Worm (Caenorhabditis elegans) whole organism, mixed stage, embryonic: ENCODE results near the gene T19H12.15.

ENCODE experiments used
- ces-1 ChIP-seq: fragments of 150-350 bp; optimal IDR thresholded peaks from 2 replicates; lab custom pipeline; 2014; ENCODE audit warnings: missing biosample characterization, missing genetic modification reagents, missing genetic modification characterization
- lsy-2 ChIP-seq: fragments of 150-350 bp; optimal IDR thresholded peaks from 2 replicates; lab custom pipeline; 2014; ENCODE audit warnings: missing biosample characterization, missing genetic modification characterization
- mls-2 ChIP-seq: sonication (generic microtip); optimal IDR thresholded peaks from 2 replicates; lab custom pipeline; 2016; ENCODE audit warnings: mild to moderate bottlenecking, missing genetic modification characterization, moderate library complexity, missing compliant biosample characterization
- nhr-237 ChIP-seq: fragments of 150-350 bp; optimal IDR thresholded peaks from 2 replicates; lab custom pipeline; 2014; ENCODE audit warnings: missing biosample characterization, missing genetic modification characterization
- unc-62 ChIP-seq: fragments of 150-350 bp; optimal IDR thresholded peaks from 2 replicates; lab custom pipeline; 2014; ENCODE audit warnings: missing biosample characterization, missing genetic modification reagents, missing genetic modification characterization

- TF ChIP-seq unc-62 (no peak), nhr-237 (tag; lab: Kevin White, UChicago) (no peak), lsy-2 (no peak), mls-2 (tag; lab: Kevin White, UChicago) (no peak), ces-1 (GFP tag; lab: Kevin White, UChicago) (no peak)
Observed at ce11 chrV:4879251-4879650, at the start of gene T19H12.15.
